In the genomic region with DNA sequence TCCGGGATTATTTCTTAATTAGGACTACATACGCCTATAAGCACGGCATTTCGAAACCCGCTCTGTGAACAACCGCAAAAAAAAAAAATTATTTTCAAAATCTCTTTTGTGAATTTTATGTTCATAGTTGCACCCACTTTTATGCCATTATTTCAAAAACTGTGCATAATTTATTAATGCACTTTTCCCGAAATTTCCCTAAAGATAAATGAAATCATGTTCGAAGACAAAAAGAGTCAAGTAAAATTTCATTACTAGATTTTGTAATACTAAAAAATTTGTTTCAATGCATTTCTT, we compare ENCODE assay signal across 4 fruit fly cellular contexts.
TF ChIP-seq lines count a peak whose summit lies in the region.

No protein-coding gene starts in this region.

- no peak for TF ChIP-seq CTCF in whole organism, embryonic (GFP tag; optimal IDR thresholded peaks at IDR 0.05; lab: Kevin White, UChicago)

TF ChIP-seq in whole organism, embryonic, 481 proteins besides CTCF, POLR2A, EP300 and RAD21 (continues in another document):
- TF ChIP-seq CG7357 (GFP tag; IDR thresholded peaks at IDR 0.05; lab: Robert Waterston, UW) (0 out of 3 replicates have a peak, but pooled peaks have one; percentile 26), CG6854 (GFP tag; optimal IDR thresholded peaks at IDR 0.05; lab: Kevin White, UChicago) (no peak), CG17568 (GFP tag; optimal IDR thresholded peaks at IDR 0.05; lab: Kevin White, UChicago) (no peak), rib (GFP tag; IDR thresholded peaks at IDR 0.05; lab: Robert Waterston, UW) (no peak), sc (optimal IDR thresholded peaks at IDR 0.05; lab: Kevin White, UChicago) (no peak), sc (GFP tag; optimal IDR thresholded peaks at IDR 0.05; lab: Kevin White, UChicago) (no peak), CG6791 (GFP tag; IDR thresholded peaks at IDR 0.05; lab: Robert Waterston, UW; ENCODE audit: partially characterized antibody) (no peak), unpg (GFP tag; optimal IDR thresholded peaks at IDR 0.05; lab: Kevin White, UChicago) (no peak), CG18619 (GFP tag; optimal IDR thresholded peaks at IDR 0.05; lab: Kevin White, UChicago) (peak; percentile 14), toy (GFP tag; IDR thresholded peaks at IDR 0.05; lab: Robert Waterston, UW) (no peak), Hr39 (optimal IDR thresholded peaks at IDR 0.05; lab: Kevin White, UChicago) (no peak), aop (GFP tag; IDR thresholded peaks at IDR 0.05; lab: Robert Waterston, UW) (no peak), CG11085 (GFP tag; IDR thresholded peaks at IDR 0.05; lab: Robert Waterston, UW) (no peak), MESR4 (GFP tag; optimal IDR thresholded peaks at IDR 0.05; lab: Kevin White, UChicago) (no peak), pb (GFP tag; optimal IDR thresholded peaks at IDR 0.05; lab: Kevin White, UChicago) (no peak), Spps (tag; optimal IDR thresholded peaks at IDR 0.05; lab: Kevin White, UChicago) (no peak), sug (tag; optimal IDR thresholded peaks at IDR 0.05; lab: Kevin White, UChicago) (no peak), gem (tag; optimal IDR thresholded peaks at IDR 0.05; lab: Kevin White, UChicago) (no peak), CG34224 (GFP tag; IDR thresholded peaks at IDR 0.05; lab: Robert Waterston, UW; ENCODE audit: partially characterized antibody) (no peak), Adf1 (GFP tag; IDR thresholded peaks at IDR 0.05; lab: Robert Waterston, UW) (no peak), CG14050 (GFP tag; IDR thresholded peaks at IDR 0.05; lab: Robert Waterston, UW) (0 out of 3 replicates have a peak, but pooled peaks have one; percentile 8), CG31388 (GFP tag; optimal IDR thresholded peaks at IDR 0.05; lab: Kevin White, UChicago) (no peak)

TF ChIP-seq in whole organism, prepupa, 60 proteins besides CTCF, POLR2A, EP300 and RAD21:
- TF ChIP-seq CG6792 (GFP tag; optimal IDR thresholded peaks at IDR 0.05; lab: Kevin White, UChicago) (peak; percentile 9), dsx (GFP tag; optimal IDR thresholded peaks at IDR 0.05; lab: Kevin White, UChicago; ENCODE audit: poor library complexity, severe bottlenecking) (no peak), CG16779 (tag; optimal IDR thresholded peaks at IDR 0.05; lab: Kevin White, UChicago) (no peak), CG4318 (GFP tag; optimal IDR thresholded peaks at IDR 0.05; lab: Kevin White, UChicago) (no peak), spab (GFP tag; optimal IDR thresholded peaks at IDR 0.05; lab: Kevin White, UChicago) (no peak)

TF ChIP-seq in whole organism, pupa, 21 proteins besides CTCF, POLR2A, EP300 and RAD21:
- no peak for TF ChIP-seq CG17806 (tag; optimal IDR thresholded peaks at IDR 0.05; lab: Kevin White, UChicago)
- peak; percentile 47 for TF ChIP-seq D1 (tag; optimal IDR thresholded peaks at IDR 0.05; lab: Kevin White, UChicago)

TF ChIP-seq in whole organism, wandering third instar larva, 38 proteins besides CTCF, POLR2A, EP300 and RAD21:
- TF ChIP-seq woc (GFP tag; optimal IDR thresholded peaks at IDR 0.05; lab: Kevin White, UChicago) (peak; percentile 18), br (GFP tag; optimal IDR thresholded peaks at IDR 0.05; lab: Kevin White, UChicago) (no peak)
TF ChIP-seq in whole organism, wandering third instar larva: peak in this region for 1.
